Fruit fly (Drosophila melanogaster): ENCODE results near the gene Hsp27.
A peak's percentile ranks its signal among the peaks of the same experiment; 100 is the strongest.

Gene Hsp27

DNA sequence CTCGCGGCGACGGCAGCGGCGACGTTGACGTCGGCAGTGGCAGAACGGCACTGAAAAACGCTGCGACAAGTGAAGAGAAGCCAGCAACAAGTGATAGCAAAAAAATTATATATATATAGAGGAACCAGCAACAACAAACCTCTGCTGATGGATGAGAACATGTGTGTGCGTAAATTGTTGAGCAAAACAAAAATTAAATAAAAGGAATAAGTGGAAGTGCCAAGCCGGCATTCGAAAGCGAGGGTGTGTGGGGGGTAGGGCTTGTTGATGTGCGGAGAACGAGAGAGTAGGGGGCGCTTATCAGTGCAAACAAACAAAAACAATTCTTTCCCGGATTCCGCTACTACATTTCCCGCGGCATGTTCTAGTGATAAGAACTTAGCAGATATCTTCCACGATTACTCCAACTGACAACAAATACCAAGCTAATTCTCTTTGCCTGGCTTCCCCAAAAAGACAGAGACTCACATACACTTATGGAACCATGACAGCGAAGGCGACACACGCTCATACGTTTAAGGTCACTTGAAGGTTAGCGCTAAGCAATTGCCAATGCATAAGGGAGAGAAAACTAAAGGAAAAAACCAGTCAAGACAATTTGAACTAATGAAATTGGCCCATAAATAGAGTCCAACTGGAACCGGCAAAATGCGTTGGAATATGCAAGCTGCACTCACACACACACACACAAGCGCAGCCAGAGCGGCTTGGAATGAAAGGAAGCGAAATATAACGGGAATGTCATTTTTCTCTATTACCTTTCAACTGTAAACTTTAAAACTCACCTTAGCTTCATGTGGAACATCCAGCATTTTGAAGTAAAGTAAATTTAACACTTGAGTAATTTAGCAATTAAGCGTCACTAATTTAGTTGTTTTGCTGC, 25.8 kb upstream of the Hsp27 start (continued):
- TF ChIP-seq CG6765 (GFP tag; optimal IDR thresholded peaks at IDR 0.05) (no peak), CG18011 (GFP tag; optimal IDR thresholded peaks at IDR 0.05) (no peak), hkb (optimal IDR thresholded peaks at IDR 0.05) (no peak), hkb (GFP tag; IDR thresholded peaks at IDR 0.05) (no peak), Hmr (GFP tag; optimal IDR thresholded peaks at IDR 0.05) (no peak), CG34376 (GFP tag; optimal IDR thresholded peaks at IDR 0.05) (peak; percentile 58), CG12071 (GFP tag; optimal IDR thresholded peaks at IDR 0.05) (no peak)

DNA sequence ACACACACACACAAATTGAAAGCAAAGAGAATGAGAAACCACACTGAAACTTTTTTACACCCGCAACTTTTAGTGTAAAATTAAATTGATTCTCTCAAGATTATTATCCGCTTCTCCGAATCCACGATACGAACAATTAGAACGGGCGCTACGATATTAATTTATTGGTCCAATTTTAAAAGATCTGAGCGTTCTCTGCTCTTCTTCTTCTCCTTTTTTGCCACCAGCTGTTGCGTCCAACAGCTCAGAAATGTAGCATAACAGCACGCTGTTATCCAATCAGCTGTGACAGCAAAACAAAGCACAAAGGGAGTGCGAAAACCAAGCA, 25.2 kb upstream of the Hsp27 start, which contains the start of the genes UGP and Svip:
Gene UGP (minus strand): TSS at position 223 of the 328 bp plus-strand sequence.
Gene Svip (plus strand): TSS at position 287 of the 328 bp plus-strand sequence.
- TF ChIP-seq Fer3 (tag; optimal IDR thresholded peaks at IDR 0.05), result peak; percentile 13
- no peak for TF ChIP-seq otp (GFP tag; IDR thresholded peaks at IDR 0.05)
- TF ChIP-seq B-H2 (GFP tag; optimal IDR thresholded peaks at IDR 0.05), result no peak
- peak; percentile 70 for TF ChIP-seq cg (GFP tag; optimal IDR thresholded peaks at IDR 0.05)
- TF ChIP-seq stc (GFP tag; IDR thresholded peaks at IDR 0.05), result peak; percentile 40; the same call in 1 of the 2 replicates
- peak; percentile 30; the same call in 1 of the 2 replicates for TF ChIP-seq E2f2 (GFP tag; IDR thresholded peaks at IDR 0.05)
- TF ChIP-seq gsb-n (tag; optimal IDR thresholded peaks at IDR 0.05), result peak; percentile 45
- peak; percentile 28; the same call in 1 of the 4 replicates for TF ChIP-seq Dll (GFP tag; IDR thresholded peaks at IDR 0.05; ENCODE audit: partially characterized antibody)
- TF ChIP-seq Med (GFP tag), result peak; percentile 84
- no peak for TF ChIP-seq Dek (tag; optimal IDR thresholded peaks at IDR 0.05)
- peak; percentile 29 for TF ChIP-seq CG15601 (tag; optimal IDR thresholded peaks at IDR 0.05)
- peak in 1 of 2 experiments; percentile 21 for TF ChIP-seq Trl (optimal IDR thresholded peaks at IDR 0.05)
- TF ChIP-seq Trl (GFP tag; optimal IDR thresholded peaks at IDR 0.05), result no peak
- no peak for TF ChIP-seq oc (tag; optimal IDR thresholded peaks at IDR 0.05)
- TF ChIP-seq CG14860 (GFP tag; IDR thresholded peaks at IDR 0.05; ENCODE audit: partially characterized antibody), result no peak
- peak; percentile 3 for TF ChIP-seq lilli (GFP tag; optimal IDR thresholded peaks at IDR 0.05)
- peak; percentile 1 for TF ChIP-seq her (GFP tag; optimal IDR thresholded peaks at IDR 0.05)
- TF ChIP-seq CG11093 (GFP tag; IDR thresholded peaks at IDR 0.05), result no peak
- TF ChIP-seq MBD-R2 (GFP tag; IDR thresholded peaks at IDR 0.05), result peak; percentile 51; the same call in 1 of the 2 replicates
- TF ChIP-seq disco-r (GFP tag; optimal IDR thresholded peaks at IDR 0.05), result no peak
- TF ChIP-seq CG8359 (GFP tag; optimal IDR thresholded peaks at IDR 0.05; ENCODE audit: borderline replicate concordance), result no peak
- TF ChIP-seq sens (GFP tag), result peak; percentile 54
- peak; percentile 16 for TF ChIP-seq stwl (tag; optimal IDR thresholded peaks at IDR 0.05)
- TF ChIP-seq CG4820 (GFP tag; optimal IDR thresholded peaks at IDR 0.05), result no peak
- peak; percentile 65; the same call in 1 of the 2 replicates for TF ChIP-seq Drgx (GFP tag; IDR thresholded peaks at IDR 0.05)
- TF ChIP-seq lbe (GFP tag; optimal IDR thresholded peaks at IDR 0.05), result peak; percentile 28
- TF ChIP-seq Bteb2 (GFP tag; optimal IDR thresholded peaks at IDR 0.05), result peak; percentile 10
- TF ChIP-seq psq (GFP tag; optimal IDR thresholded peaks at IDR 0.05), result peak; percentile 25
- TF ChIP-seq unc-4 (GFP tag; IDR thresholded peaks at IDR 0.05; ENCODE audit: partially characterized antibody), result 0 out of 2 replicates have a peak, but pooled peaks have one; percentile 18
- peak; percentile 44 for TF ChIP-seq CG8924 (tag; optimal IDR thresholded peaks at IDR 0.05)
- TF ChIP-seq CG12769 (tag; optimal IDR thresholded peaks at IDR 0.05), result peak; percentile 27
- TF ChIP-seq MESR4 (GFP tag; optimal IDR thresholded peaks at IDR 0.05), result peak; percentile 43
- TF ChIP-seq CG4404 (GFP tag; IDR thresholded peaks at IDR 0.05), result no peak
- no peak for TF ChIP-seq CG8281 (tag; optimal IDR thresholded peaks at IDR 0.05)
- no peak for TF ChIP-seq chm (GFP tag; IDR thresholded peaks at IDR 0.05)
- no peak for TF ChIP-seq ac (GFP tag; optimal IDR thresholded peaks at IDR 0.05)
- TF ChIP-seq lmd (GFP tag; IDR thresholded peaks at IDR 0.05), result no peak
- TF ChIP-seq CG34224 (GFP tag; IDR thresholded peaks at IDR 0.05; ENCODE audit: partially characterized antibody), result 0 out of 3 replicates have a peak, but pooled peaks have one; percentile 15
- TF ChIP-seq nmo (GFP tag; optimal IDR thresholded peaks at IDR 0.05), result no peak
- peak; percentile 29 for TF ChIP-seq CG13287 (GFP tag; IDR thresholded peaks at IDR 0.05; ENCODE audit: partially characterized antibody)
- TF ChIP-seq chif (GFP tag; optimal IDR thresholded peaks at IDR 0.05), result no peak
